Fruit fly (Drosophila melanogaster) whole organism, prepupa: Measurements from ENCODE around the gene CG10226.
A peak's percentile ranks its signal among the peaks of the same experiment; 100 is the strongest.

Experiments used
- Blimp-1 ChIP-seq: fragments of 200-800 bp; sonication (Bioruptor generic); optimal IDR thresholded peaks from 3 replicates; lab custom pipeline; 2017; ENCODE audit warnings: missing biosample characterization, missing genetic modification characterization, mild to moderate bottlenecking, moderate library complexity, missing genetic modification reagents
- CG10631 ChIP-seq: fragments of 200-800 bp; sonication (Bioruptor generic); optimal IDR thresholded peaks from 2 replicates; lab custom pipeline; 2016; ENCODE audit warnings: missing biosample characterization, missing genetic modification characterization
- CG10669 ChIP-seq: fragments of 200-800 bp; sonication (Bioruptor generic); optimal IDR thresholded peaks from 3 replicates; lab custom pipeline; 2018; ENCODE audit warnings: missing biosample characterization, mild to moderate bottlenecking, missing genetic modification characterization, moderate library complexity
- CG11294 ChIP-seq: fragments of 200-800 bp; sonication (Bioruptor generic); IDR thresholded peaks from 2 replicates; pipeline ENCODE4 v1.3.6; 2022; ENCODE audit warnings: missing biosample characterization, missing genetic modification characterization
- CG11762 ChIP-seq: fragments of 200-800 bp; sonication (Bioruptor generic); optimal IDR thresholded peaks from 3 replicates; lab custom pipeline; 2016; ENCODE audit warnings: missing biosample characterization, missing genetic modification characterization; ENCODE audit not compliant: insufficient read depth
- CG11902 ChIP-seq: fragments of 200-800 bp; sonication (Bioruptor generic); optimal IDR thresholded peaks from 3 replicates; lab custom pipeline; 2016; ENCODE audit warnings: missing biosample characterization, missing genetic modification characterization
- CG15336 ChIP-seq: fragments of 200-800 bp; sonication (Bioruptor generic); IDR thresholded peaks from 2 replicates; pipeline ENCODE4 v1.3.6; 2022; ENCODE audit warnings: missing biosample characterization, missing genetic modification characterization
- CG1621 ChIP-seq: fragments of 200-800 bp; sonication (Bioruptor generic); optimal IDR thresholded peaks from 3 replicates; lab custom pipeline; 2018; ENCODE audit warnings: missing biosample characterization, mild to moderate bottlenecking, missing genetic modification characterization
- CG16779 ChIP-seq: fragments of 200-800 bp; sonication (Bioruptor generic); optimal IDR thresholded peaks from 3 replicates; lab custom pipeline; 2017; ENCODE audit warnings: missing biosample characterization, mild to moderate bottlenecking, missing genetic modification characterization
- CG3032 ChIP-seq: fragments of 200-800 bp; optimal IDR thresholded peaks from 2 replicates; lab custom pipeline; 2019; ENCODE audit warnings: missing biosample characterization, mild to moderate bottlenecking, missing genetic modification characterization, moderate library complexity
- CG31627 ChIP-seq: fragments of 200-800 bp; sonication (Bioruptor generic); optimal IDR thresholded peaks from 3 replicates; lab custom pipeline; 2016; ENCODE audit warnings: missing biosample characterization, missing genetic modification characterization
- CG32006 ChIP-seq: fragments of 200-800 bp; sonication (Bioruptor generic); optimal IDR thresholded peaks from 3 replicates; lab custom pipeline; 2017; ENCODE audit warnings: missing biosample characterization, mild to moderate bottlenecking, missing genetic modification characterization
- CG34406 ChIP-seq: fragments of 200-800 bp; sonication (Bioruptor generic); optimal IDR thresholded peaks from 3 replicates; lab custom pipeline; 2016; ENCODE audit warnings: missing biosample characterization, missing genetic modification characterization
- CG3919 ChIP-seq: fragments of 200-800 bp; sonication (Bioruptor generic); optimal IDR thresholded peaks from 3 replicates; lab custom pipeline; 2016; ENCODE audit warnings: missing biosample characterization, missing genetic modification characterization
- CG4318 ChIP-seq: fragments of 200-800 bp; sonication (Bioruptor generic); optimal IDR thresholded peaks from 3 replicates; lab custom pipeline; 2017; ENCODE audit warnings: missing biosample characterization, mild to moderate bottlenecking, missing genetic modification characterization
- CG6792 ChIP-seq: fragments of 200-800 bp; sonication (Bioruptor generic); optimal IDR thresholded peaks from 3 replicates; lab custom pipeline; 2016; ENCODE audit warnings: missing biosample characterization, missing genetic modification characterization
- CG6808 ChIP-seq: fragments of 200-800 bp; sonication (Bioruptor generic); optimal IDR thresholded peaks from 3 replicates; lab custom pipeline; 2017; ENCODE audit warnings: missing biosample characterization, missing genetic modification characterization, mild to moderate bottlenecking, moderate library complexity, missing genetic modification reagents
- CG6854 ChIP-seq: fragments of 200-800 bp; sonication (Bioruptor generic); optimal IDR thresholded peaks from 2 replicates; lab custom pipeline; 2017; ENCODE audit warnings: missing biosample characterization, mild to moderate bottlenecking, missing genetic modification characterization
- CG7368 ChIP-seq: fragments of 200-800 bp; sonication (Bioruptor generic); optimal IDR thresholded peaks from 3 replicates; lab custom pipeline; 2016; ENCODE audit warnings: missing biosample characterization, missing genetic modification characterization
- CG8119 ChIP-seq: fragments of 200-800 bp; sonication (Bioruptor generic); IDR thresholded peaks from 3 replicates; pipeline ENCODE4 v1.3.6; 2022; ENCODE audit warnings: missing biosample characterization, missing genetic modification characterization
- CG8319 ChIP-seq: fragments of 200-800 bp; sonication (Bioruptor generic); optimal IDR thresholded peaks from 3 replicates; lab custom pipeline; 2016; ENCODE audit warnings: missing biosample characterization, missing genetic modification characterization
- CG8632 ChIP-seq: fragments of 200-800 bp; sonication (Bioruptor generic); optimal IDR thresholded peaks from 3 replicates; lab custom pipeline; 2016; ENCODE audit warnings: missing biosample characterization, missing genetic modification characterization
- CG9139 ChIP-seq: fragments of 200-800 bp; sonication (Bioruptor generic); optimal IDR thresholded peaks from 3 replicates; lab custom pipeline; 2017; ENCODE audit warnings: missing biosample characterization, mild to moderate bottlenecking, missing genetic modification characterization
- Eip75B ChIP-seq: fragments of 200-800 bp; sonication (Bioruptor generic); optimal IDR thresholded peaks from 3 replicates; lab custom pipeline; 2016; ENCODE audit warnings: missing biosample characterization, missing genetic modification characterization
- Eip93F ChIP-seq: fragments of 200-800 bp; sonication (Bioruptor generic); optimal IDR thresholded peaks from 2 replicates; lab custom pipeline; 2016; ENCODE audit warnings: missing biosample characterization, mild to moderate bottlenecking, missing genetic modification characterization
- Ets21C ChIP-seq: fragments of 200-800 bp; sonication (Bioruptor generic); optimal IDR thresholded peaks from 3 replicates; lab custom pipeline; 2016; ENCODE audit warnings: missing biosample characterization, missing genetic modification characterization
- Ets96B ChIP-seq: fragments of 200-800 bp; optimal IDR thresholded peaks from 2 replicates; lab custom pipeline; 2019; ENCODE audit warnings: missing biosample characterization, mild to moderate bottlenecking, missing genetic modification characterization, moderate library complexity
- Gug ChIP-seq: fragments of 200-800 bp; sonication (Bioruptor generic); IDR thresholded peaks from 2 replicates; pipeline ENCODE4 v1.3.6; 2022; ENCODE audit warnings: missing biosample characterization, missing genetic modification characterization
- Hr39 ChIP-seq: fragments of 200-800 bp; sonication (Bioruptor generic); optimal IDR thresholded peaks from 2 replicates; lab custom pipeline; 2016; ENCODE audit warnings: missing biosample characterization, missing genetic modification characterization
- Hr4 ChIP-seq: fragments of 200-800 bp; sonication (Bioruptor generic); optimal IDR thresholded peaks from 3 replicates; lab custom pipeline; 2016; ENCODE audit warnings: missing biosample characterization, missing genetic modification characterization
- Lpt ChIP-seq: fragments of 200-800 bp; sonication (Bioruptor generic); optimal IDR thresholded peaks from 3 replicates; lab custom pipeline; 2016; ENCODE audit warnings: missing biosample characterization, missing genetic modification characterization
- Met ChIP-seq: fragments of 200-800 bp; sonication (Bioruptor generic); optimal IDR thresholded peaks from 3 replicates; lab custom pipeline; 2016; ENCODE audit warnings: missing biosample characterization, missing genetic modification characterization
- OdsH ChIP-seq: fragments of 200-800 bp; sonication (Bioruptor generic); optimal IDR thresholded peaks from 3 replicates; lab custom pipeline; 2016; ENCODE audit warnings: missing biosample characterization, missing genetic modification characterization
- Smox ChIP-seq: fragments of 200-800 bp; sonication (Bioruptor generic); optimal IDR thresholded peaks from 3 replicates; lab custom pipeline; 2016; ENCODE audit warnings: missing biosample characterization, missing genetic modification characterization
- Sox102F ChIP-seq: fragments of 200-800 bp; sonication (Bioruptor generic); optimal IDR thresholded peaks from 2 replicates; lab custom pipeline; 2016; ENCODE audit warnings: missing biosample characterization, mild to moderate bottlenecking, missing genetic modification characterization
- Sox14 ChIP-seq: fragments of 200-800 bp; sonication (Bioruptor generic); optimal IDR thresholded peaks from 3 replicates; lab custom pipeline; 2016; ENCODE audit warnings: missing biosample characterization, missing genetic modification characterization
- Sox15 ChIP-seq: fragments of 200-800 bp; sonication (Bioruptor generic); optimal IDR thresholded peaks from 3 replicates; lab custom pipeline; 2016; ENCODE audit warnings: missing biosample characterization, missing genetic modification characterization
- achi ChIP-seq: fragments of 200-800 bp; sonication (Bioruptor generic); optimal IDR thresholded peaks from 3 replicates; lab custom pipeline; 2016; ENCODE audit warnings: missing biosample characterization, missing genetic modification characterization
- acj6 ChIP-seq: fragments of 200-800 bp; sonication (Bioruptor generic); optimal IDR thresholded peaks from 3 replicates; lab custom pipeline; 2016; ENCODE audit warnings: missing biosample characterization, missing genetic modification characterization
- dsx ChIP-seq: fragments of 200-800 bp; optimal IDR thresholded peaks from 3 replicates; lab custom pipeline; 2019; ENCODE audit warnings: missing biosample characterization, mild to moderate bottlenecking, missing genetic modification characterization, moderate library complexity; ENCODE audit not compliant: poor library complexity, severe bottlenecking
- eg ChIP-seq: fragments of 200-800 bp; sonication (Bioruptor generic); IDR thresholded peaks from 3 replicates; pipeline ENCODE4 v1.3.6; 2022; ENCODE audit warnings: missing biosample characterization, missing genetic modification characterization
- esn ChIP-seq: fragments of 200-800 bp; sonication (Bioruptor generic); optimal IDR thresholded peaks from 2 replicates; lab custom pipeline; 2016; ENCODE audit warnings: missing biosample characterization, mild to moderate bottlenecking, missing genetic modification characterization, moderate library complexity
- net ChIP-seq: fragments of 200-800 bp; sonication (Bioruptor generic); optimal IDR thresholded peaks from 3 replicates; lab custom pipeline; 2016; ENCODE audit warnings: missing biosample characterization, missing genetic modification characterization
- pdm3 ChIP-seq: fragments of 200-800 bp; sonication (Bioruptor generic); optimal IDR thresholded peaks from 3 replicates; lab custom pipeline; 2016; ENCODE audit warnings: missing biosample characterization, missing genetic modification characterization
- spab ChIP-seq: fragments of 200-800 bp; sonication (Bioruptor generic); optimal IDR thresholded peaks from 2 replicates; lab custom pipeline; 2017; ENCODE audit warnings: missing biosample characterization, mild to moderate bottlenecking, missing genetic modification characterization, missing genetic modification reagents
- ss ChIP-seq, 2 experiments: fragments of 200-800 bp; sonication (Bioruptor generic); optimal IDR thresholded peaks; 2 replicates in 1 of 2; 3 replicates in 1 of 2; lab custom pipeline; 2017 to 2018; ENCODE audit warnings: mild to moderate bottlenecking in 2 of 2, missing biosample characterization in 2 of 2, missing genetic modification characterization in 2 of 2, moderate library complexity in 1 of 2
- svp ChIP-seq: fragments of 200-800 bp; sonication (Bioruptor generic); peaks from one replicate; lab custom pipeline; 2016; ENCODE audit warnings: missing biosample characterization, missing genetic modification characterization
- topi ChIP-seq: fragments of 200-800 bp; sonication (Bioruptor generic); optimal IDR thresholded peaks from 3 replicates; lab custom pipeline; 2016; ENCODE audit warnings: missing biosample characterization, missing genetic modification characterization

Gene CG10226

dm6 chr3L:6263896-6264841, 24.3 kb upstream of the CG10226 start (continued):
- no peak for TF ChIP-seq spab (GFP tag; lab: Kevin White, UChicago)
- TF ChIP-seq Sox14 (GFP tag; lab: Kevin White, UChicago) = peak; percentile 25
- TF ChIP-seq CG8119 (GFP tag; lab: Robert Waterston, UW) = no peak

- no peak for TF ChIP-seq CG9139 (GFP tag; lab: Kevin White, UChicago)
- no peak for TF ChIP-seq Lpt
- TF ChIP-seq CG34406 (GFP tag; lab: Kevin White, UChicago) = no peak
- TF ChIP-seq pdm3 = no peak
- TF ChIP-seq dsx (GFP tag; lab: Kevin White, UChicago) = no peak
- TF ChIP-seq CG6792 (GFP tag; lab: Kevin White, UChicago) = no peak
- no peak for TF ChIP-seq Blimp-1 (GFP tag; lab: Kevin White, UChicago)
- no peak for TF ChIP-seq CG11294
- no peak for TF ChIP-seq CG31627 (GFP tag; lab: Kevin White, UChicago)
- TF ChIP-seq CG3919 (GFP tag; lab: Kevin White, UChicago) = no peak
- TF ChIP-seq CG16779 = no peak
- peak; percentile 72 for TF ChIP-seq CG15336 (GFP tag; lab: Robert Waterston, UW)
- TF ChIP-seq Hr4 = peak; percentile 82
- TF ChIP-seq CG4318 (GFP tag; lab: Kevin White, UChicago) = peak; percentile 56
- TF ChIP-seq Smox (GFP tag; lab: Kevin White, UChicago) = no peak
- no peak for TF ChIP-seq Sox15
- no peak for TF ChIP-seq CG7368
- no peak for TF ChIP-seq CG1621 (tag; lab: Kevin White, UChicago)
- no peak for TF ChIP-seq esn (GFP tag; lab: Kevin White, UChicago)
- TF ChIP-seq CG8632 = no peak
- peak; percentile 4 for TF ChIP-seq achi
- TF ChIP-seq CG8319 (GFP tag; lab: Kevin White, UChicago) = no peak
- no peak for TF ChIP-seq Ets21C (GFP tag; lab: Kevin White, UChicago)
- no peak for TF ChIP-seq CG10631 (GFP tag; lab: Kevin White, UChicago)
- TF ChIP-seq OdsH (GFP tag; lab: Kevin White, UChicago) = peak; percentile 4
- TF ChIP-seq Sox14 (GFP tag; lab: Kevin White, UChicago) = no peak
- TF ChIP-seq svp (GFP tag; lab: Kevin White, UChicago) = no peak
- TF ChIP-seq net = peak; percentile 17
- no peak for TF ChIP-seq Eip75B
- no peak for TF ChIP-seq Sox102F (GFP tag; lab: Kevin White, UChicago)
- no peak for TF ChIP-seq ss (GFP tag; optimal IDR thresholded peaks at IDR 0.05; lab: Kevin White, UChicago)
- TF ChIP-seq eg (GFP tag; lab: Robert Waterston, UW) = peak; percentile 37; the same call in 1 of the 3 replicates
- no peak for TF ChIP-seq CG3032
- TF ChIP-seq Met (GFP tag; lab: Kevin White, UChicago) = no peak
- TF ChIP-seq CG6808 (GFP tag; lab: Kevin White, UChicago) = no peak
- no peak for TF ChIP-seq acj6
- no peak for TF ChIP-seq CG11762 (GFP tag; lab: Kevin White, UChicago)
- peak; percentile 81 for TF ChIP-seq CG32006 (GFP tag; lab: Kevin White, UChicago)
- TF ChIP-seq topi (GFP tag; lab: Kevin White, UChicago) = no peak
- peak; percentile 71 for TF ChIP-seq CG8119 (GFP tag; lab: Robert Waterston, UW)
- no peak for TF ChIP-seq CG11902 (GFP tag; lab: Kevin White, UChicago)
- no peak for TF ChIP-seq Ets96B (tag; lab: Kevin White, UChicago)
- no peak for TF ChIP-seq CG10669 (GFP tag; lab: Kevin White, UChicago)
- TF ChIP-seq Hr39 (GFP tag; lab: Kevin White, UChicago) = no peak
- no peak for TF ChIP-seq CG6854 (GFP tag; lab: Kevin White, UChicago)
- no peak for TF ChIP-seq Eip93F (GFP tag; lab: Kevin White, UChicago)
- no peak for TF ChIP-seq Gug (GFP tag; lab: Robert Waterston, UW)
These were observed 23.6 kb upstream of the CG10226 start for dm6 chr3L:6263470-6263869.
